Fruit fly (Drosophila melanogaster) whole organism, embryonic: Measurements from ENCODE around the gene Dph3.

Experiments
- Adf1 ChIP-seq: fragments of 200-800 bp; sonication (Bioruptor generic); IDR thresholded peaks from 2 replicates; pipeline ENCODE4 v1.3.6; 2022; ENCODE audit warnings: missing biosample characterization, missing genetic modification characterization
- Antp ChIP-seq: fragments of 200-800 bp; sonication (Bioruptor generic); optimal IDR thresholded peaks from 3 replicates; lab custom pipeline; 2016; ENCODE audit warnings: missing biosample characterization, missing genetic modification characterization
- Asciz ChIP-seq: fragments of 200-800 bp; sonication (Bioruptor generic); optimal IDR thresholded peaks from 2 replicates; lab custom pipeline; 2017; ENCODE audit warnings: missing biosample characterization, mild to moderate bottlenecking, missing genetic modification characterization, missing genetic modification reagents
- C15 ChIP-seq: fragments of 200-800 bp; sonication (Bioruptor generic); IDR thresholded peaks from 3 replicates; pipeline ENCODE4 v1.3.6; 2022; ENCODE audit warnings: missing biosample characterization, missing genetic modification characterization
- CG12236 ChIP-seq: fragments of 200-800 bp; sonication (Bioruptor generic); optimal IDR thresholded peaks from 2 replicates; lab custom pipeline; 2016; ENCODE audit warnings: missing biosample characterization, missing genetic modification characterization
- CG12659 ChIP-seq: fragments of 200-800 bp; sonication (Bioruptor generic); optimal IDR thresholded peaks from 3 replicates; lab custom pipeline; 2017; ENCODE audit warnings: mild to moderate bottlenecking, missing biosample characterization, missing genetic modification reagents, missing genetic modification characterization
- CG13123 ChIP-seq: fragments of 200-800 bp; sonication (Bioruptor generic); optimal IDR thresholded peaks from 2 replicates; lab custom pipeline; 2016; ENCODE audit warnings: missing biosample characterization, missing genetic modification characterization
- CG15696 ChIP-seq: fragments of 200-800 bp; sonication (Bioruptor generic); optimal IDR thresholded peaks from 2 replicates; lab custom pipeline; 2019; ENCODE audit warnings: missing biosample characterization, mild to moderate bottlenecking, missing genetic modification characterization, moderate library complexity
- CG16815 ChIP-seq: fragments of 200-800 bp; sonication (Bioruptor generic); optimal IDR thresholded peaks from 3 replicates; lab custom pipeline; 2017; ENCODE audit warnings: missing biosample characterization, mild to moderate bottlenecking, missing genetic modification characterization
- CG18764 ChIP-seq: fragments of 200-800 bp; sonication (Bioruptor generic); optimal IDR thresholded peaks from 3 replicates; lab custom pipeline; 2016; ENCODE audit warnings: missing biosample characterization, missing genetic modification characterization
- CG2116 ChIP-seq: fragments of 200-800 bp; sonication (Bioruptor generic); optimal IDR thresholded peaks from 3 replicates; lab custom pipeline; 2018; ENCODE audit warnings: missing biosample characterization, mild to moderate bottlenecking, missing genetic modification characterization
- CG2202 ChIP-seq: fragments of 200-800 bp; sonication (Bioruptor generic); optimal IDR thresholded peaks from 2 replicates; lab custom pipeline; 2018; ENCODE audit warnings: missing biosample characterization, mild to moderate bottlenecking, missing genetic modification characterization
- CG30403 ChIP-seq: fragments of 200-800 bp; sonication (Bioruptor generic); optimal IDR thresholded peaks from 3 replicates; lab custom pipeline; 2016; ENCODE audit warnings: missing biosample characterization, missing genetic modification characterization
- CG31441 ChIP-seq: fragments of 200-800 bp; sonication (Bioruptor generic); IDR thresholded peaks from 2 replicates; pipeline ENCODE4 v1.3.6; 2022; ENCODE audit warnings: missing biosample characterization, missing genetic modification characterization
- CG3163 ChIP-seq: fragments of 200-800 bp; sonication (Bioruptor generic); optimal IDR thresholded peaks from 3 replicates; lab custom pipeline; 2016; ENCODE audit warnings: missing biosample characterization, missing genetic modification characterization
- CG4617 ChIP-seq: fragments of 200-800 bp; sonication (Bioruptor generic); optimal IDR thresholded peaks from 3 replicates; lab custom pipeline; 2016; ENCODE audit warnings: missing biosample characterization, missing genetic modification characterization, borderline replicate concordance
- CG6654 ChIP-seq: fragments of 200-800 bp; sonication (Bioruptor generic); optimal IDR thresholded peaks from 2 replicates; lab custom pipeline; 2017; ENCODE audit warnings: missing biosample characterization, mild to moderate bottlenecking, missing genetic modification characterization
- CG6813 ChIP-seq: fragments of 200-800 bp; sonication (Bioruptor generic); optimal IDR thresholded peaks from 2 replicates; lab custom pipeline; 2017; ENCODE audit warnings: missing biosample characterization, missing genetic modification characterization, mild to moderate bottlenecking, moderate library complexity, missing genetic modification reagents
- CG8388 ChIP-seq: fragments of 200-800 bp; sonication (Bioruptor generic); optimal IDR thresholded peaks from 2 replicates; lab custom pipeline; 2019; ENCODE audit warnings: missing biosample characterization, mild to moderate bottlenecking, missing genetic modification characterization, moderate library complexity
- CG8765 ChIP-seq: fragments of 200-800 bp; sonication (Bioruptor generic); IDR thresholded peaks from 2 replicates; pipeline ENCODE4 v1.3.6; 2022; ENCODE audit warnings: missing biosample characterization, missing genetic modification characterization
- Doc2 ChIP-seq: fragments of 200-800 bp; sonication (Bioruptor generic); IDR thresholded peaks from 2 replicates; pipeline ENCODE4 v1.3.6; 2022; ENCODE audit warnings: missing biosample characterization, missing genetic modification characterization
- Ets97D ChIP-seq: fragments of 200-800 bp; sonication (Bioruptor generic); optimal IDR thresholded peaks from 3 replicates; lab custom pipeline; 2016; ENCODE audit warnings: missing biosample characterization, missing genetic modification characterization
- GATAe ChIP-seq: fragments of 200-800 bp; sonication (Bioruptor generic); conservative IDR thresholded peaks from 2 replicates; pipeline ENCODE4 v1.3.6; 2022; ENCODE audit warnings: missing biosample characterization, missing genetic modification characterization
- Hey ChIP-seq: fragments of 200-800 bp; sonication (Bioruptor generic); optimal IDR thresholded peaks from 3 replicates; lab custom pipeline; 2018; ENCODE audit warnings: missing biosample characterization, mild to moderate bottlenecking, missing genetic modification characterization
- Hsf ChIP-seq: fragments of 200-800 bp; sonication (Bioruptor generic); optimal IDR thresholded peaks from 3 replicates; lab custom pipeline; 2016; ENCODE audit warnings: missing biosample characterization, missing genetic modification characterization
- MTF-1 ChIP-seq: fragments of 200-800 bp; sonication (Bioruptor generic); optimal IDR thresholded peaks from 2 replicates; lab custom pipeline; 2018; ENCODE audit warnings: missing biosample characterization, mild to moderate bottlenecking, missing genetic modification characterization, borderline replicate concordance
- Myb ChIP-seq: fragments of 200-800 bp; sonication (Bioruptor generic); optimal IDR thresholded peaks from 2 replicates; lab custom pipeline; 2016; ENCODE audit warnings: missing biosample characterization, missing genetic modification characterization
- Oaz ChIP-seq: fragments of 200-800 bp; sonication (Bioruptor generic); IDR thresholded peaks from 2 replicates; pipeline ENCODE4 v1.3.6; 2022; ENCODE audit warnings: missing biosample characterization, missing genetic modification characterization
- Xbp1 ChIP-seq: fragments of 200-800 bp; sonication (Bioruptor generic); optimal IDR thresholded peaks from 3 replicates; lab custom pipeline; 2016; ENCODE audit warnings: missing biosample characterization, mild to moderate bottlenecking, missing genetic modification characterization
- ase ChIP-seq: fragments of 200-800 bp; sonication (Bioruptor generic); IDR thresholded peaks from 3 replicates; pipeline ENCODE4 v1.3.6; 2022; ENCODE audit warnings: missing biosample characterization, missing genetic modification characterization
- bsh ChIP-seq, 2 experiments: fragments of 200-800 bp; sonication (Bioruptor generic); optimal IDR thresholded peaks; 2 replicates each; lab custom pipeline; 2017 to 2018; ENCODE audit warnings: mild to moderate bottlenecking in 2 of 2, missing biosample characterization in 2 of 2, missing genetic modification characterization in 2 of 2, moderate library complexity in 1 of 2
- cas ChIP-seq: fragments of 200-800 bp; sonication (Bioruptor generic); IDR thresholded peaks from 2 replicates; pipeline ENCODE4 v1.3.6; 2022; ENCODE audit warnings: missing biosample characterization, missing genetic modification characterization
- dm ChIP-seq: fragments of 200-800 bp; sonication (Bioruptor generic); optimal IDR thresholded peaks from 3 replicates; lab custom pipeline; 2016; ENCODE audit warnings: missing biosample characterization, missing genetic modification characterization
- emc ChIP-seq: fragments of 200-800 bp; sonication (Bioruptor generic); optimal IDR thresholded peaks from 2 replicates; lab custom pipeline; 2016; ENCODE audit warnings: missing biosample characterization, missing genetic modification characterization
- ewg ChIP-seq: fragments of 200-800 bp; sonication (Bioruptor generic); optimal IDR thresholded peaks from 3 replicates; lab custom pipeline; 2017; ENCODE audit warnings: mild to moderate bottlenecking, missing biosample characterization, missing genetic modification reagents, missing genetic modification characterization
- fru ChIP-seq: fragments of >200 bp; optimal IDR thresholded peaks from 2 replicates; lab custom pipeline; 2017
- fu2 ChIP-seq: fragments of 200-800 bp; sonication (Bioruptor generic); optimal IDR thresholded peaks from 2 replicates; lab custom pipeline; 2016; ENCODE audit warnings: missing biosample characterization, missing genetic modification characterization
- jumu ChIP-seq: fragments of 200-800 bp; sonication (Bioruptor generic); optimal IDR thresholded peaks from 3 replicates; lab custom pipeline; 2016; ENCODE audit warnings: missing biosample characterization, missing genetic modification characterization
- luna ChIP-seq: fragments of 200-800 bp; sonication (Bioruptor generic); optimal IDR thresholded peaks from 2 replicates; lab custom pipeline; 2016; ENCODE audit warnings: missing biosample characterization, missing genetic modification characterization
- nerfin-2 ChIP-seq: fragments of 200-800 bp; sonication (Bioruptor generic); IDR thresholded peaks from 2 replicates; pipeline ENCODE4 v1.3.6; 2022; ENCODE audit warnings: missing biosample characterization, missing genetic modification characterization; ENCODE audit not compliant: partially characterized antibody
- nom ChIP-seq: fragments of 200-800 bp; sonication (Bioruptor generic); optimal IDR thresholded peaks from 2 replicates; lab custom pipeline; 2017; ENCODE audit warnings: missing biosample characterization, missing genetic modification characterization, mild to moderate bottlenecking, moderate library complexity, missing genetic modification reagents
- prd ChIP-seq, 3 experiments: fragments of >200 bp in 2 of 3; fragments of 200-800 bp in 1 of 3; sonication (Bioruptor generic) in 1 of 3; optimal IDR thresholded peaks in 2 of 3; IDR thresholded peaks in 1 of 3; 2 replicates in 2 of 3; 3 replicates in 1 of 3; pipeline versions ENCODE4 v1.3.6 to Lab custom; 2017 to 2022; ENCODE audit warnings: missing biosample characterization in 1 of 3, missing genetic modification characterization in 1 of 3
- psq ChIP-seq: fragments of 200-800 bp; sonication (Bioruptor generic); optimal IDR thresholded peaks from 2 replicates; lab custom pipeline; 2017; ENCODE audit warnings: missing biosample characterization, missing genetic modification characterization
- salm ChIP-seq: fragments of 200-800 bp; sonication (Bioruptor generic); optimal IDR thresholded peaks from 2 replicates; lab custom pipeline; 2018; ENCODE audit warnings: missing biosample characterization, mild to moderate bottlenecking, missing genetic modification characterization
- scrt ChIP-seq: fragments of 200-800 bp; sonication (Bioruptor generic); optimal IDR thresholded peaks from 2 replicates; lab custom pipeline; 2018; ENCODE audit warnings: missing biosample characterization, mild to moderate bottlenecking, missing genetic modification characterization, moderate library complexity
- sisA ChIP-seq: fragments of 200-800 bp; sonication (Bioruptor generic); IDR thresholded peaks from 2 replicates; pipeline ENCODE4 v1.3.6; 2022; ENCODE audit warnings: missing biosample characterization, missing genetic modification characterization
- tll ChIP-seq, 2 experiments: fragments of 200-800 bp in 1 of 2; fragments of >200 bp in 1 of 2; sonication (Bioruptor generic) in 1 of 2; optimal IDR thresholded peaks; 2 replicates each; lab custom pipeline; 2017 to 2019; ENCODE audit warnings: missing biosample characterization in 2 of 2, missing genetic modification characterization in 2 of 2, mild to moderate bottlenecking in 1 of 2, moderate library complexity in 1 of 2
- tx ChIP-seq: fragments of 200-800 bp; sonication (Bioruptor generic); optimal IDR thresholded peaks from 2 replicates; lab custom pipeline; 2016; ENCODE audit warnings: missing biosample characterization, missing genetic modification characterization
- unc-4 ChIP-seq: fragments of 200-800 bp; sonication (Bioruptor generic); IDR thresholded peaks from 2 replicates; pipeline ENCODE4 v1.3.6; 2022; ENCODE audit warnings: missing biosample characterization, missing genetic modification characterization; ENCODE audit not compliant: partially characterized antibody
- zen2 ChIP-seq: fragments of 200-800 bp; sonication (Bioruptor generic); IDR thresholded peaks from 3 replicates; pipeline ENCODE4 v1.3.6; 2022; ENCODE audit warnings: missing biosample characterization, missing genetic modification characterization; ENCODE audit not compliant: partially characterized antibody

Gene Dph3

dm6 chr3R:11269013-11269412 is 37.3 kb downstream of the Dph3 start (continued):
- TF ChIP-seq unc-4 (GFP tag; lab: Robert Waterston, UW), result no peak
- TF ChIP-seq CG3163 (GFP tag; lab: Kevin White, UChicago), result peak; percentile 81
- peak; percentile 52 for TF ChIP-seq scrt (GFP tag; lab: Kevin White, UChicago)
- peak; percentile 9 for TF ChIP-seq CG4617 (GFP tag; lab: Kevin White, UChicago)
- TF ChIP-seq Asciz, result peak; percentile 77
- peak; percentile 82 for TF ChIP-seq CG18764 (GFP tag; lab: Kevin White, UChicago)
- peak; percentile 37 for TF ChIP-seq CG16815 (GFP tag; lab: Kevin White, UChicago)
- TF ChIP-seq cas (GFP tag; lab: Robert Waterston, UW), result no peak
- no peak for TF ChIP-seq Oaz (GFP tag; lab: Robert Waterston, UW)
- peak; percentile 1 for TF ChIP-seq jumu (GFP tag; lab: Kevin White, UChicago)
- TF ChIP-seq CG12659 (GFP tag; lab: Kevin White, UChicago), result no peak
- no peak for TF ChIP-seq fru (lab: Kevin White, UChicago)
- no peak for TF ChIP-seq CG30403 (GFP tag; lab: Kevin White, UChicago)
- peak; percentile 50 for TF ChIP-seq CG2116
- no peak for TF ChIP-seq fu2 (GFP tag; lab: Kevin White, UChicago)
- TF ChIP-seq CG2202 (tag; lab: Kevin White, UChicago), result peak; percentile 56
- TF ChIP-seq CG31441, result no peak; the same call in 1 of the 2 replicates
- no peak for TF ChIP-seq sisA
- TF ChIP-seq prd (optimal IDR thresholded peaks at IDR 0.05; lab: Kevin White, UChicago), result no peak
- peak; percentile 17; the same call in 1 of the 3 replicates for TF ChIP-seq prd (GFP tag; IDR thresholded peaks at IDR 0.05; lab: Robert Waterston, UW)
- no peak for TF ChIP-seq Ets97D (GFP tag; lab: Kevin White, UChicago)
- TF ChIP-seq CG12236 (GFP tag; lab: Kevin White, UChicago), result peak; percentile 43
- peak; percentile 27 for TF ChIP-seq dm (GFP tag; lab: Kevin White, UChicago)
- TF ChIP-seq Doc2, result no peak
- peak; percentile 61 for TF ChIP-seq CG8388
- TF ChIP-seq emc (GFP tag; lab: Kevin White, UChicago), result no peak
- peak; percentile 24 for TF ChIP-seq nom
- TF ChIP-seq tx (GFP tag; lab: Kevin White, UChicago), result no peak
- TF ChIP-seq ewg, result peak; percentile 65
- no peak for TF ChIP-seq Adf1 (GFP tag; lab: Robert Waterston, UW)
- peak; percentile 72 for TF ChIP-seq Xbp1 (GFP tag; lab: Kevin White, UChicago)
- TF ChIP-seq GATAe, result no peak
- TF ChIP-seq tll (GFP tag; optimal IDR thresholded peaks at IDR 0.05; lab: Kevin White, UChicago), result no peak
- peak; percentile 54 for TF ChIP-seq Antp (GFP tag; lab: Kevin White, UChicago)
- TF ChIP-seq luna (GFP tag; lab: Kevin White, UChicago), result no peak
- TF ChIP-seq CG6813 (GFP tag; lab: Kevin White, UChicago), result peak; percentile 82
- no peak for TF ChIP-seq bsh (GFP tag; optimal IDR thresholded peaks at IDR 0.05; lab: Kevin White, UChicago)
- peak; percentile 13 for TF ChIP-seq Myb
- TF ChIP-seq salm (tag; lab: Kevin White, UChicago), result no peak
- TF ChIP-seq MTF-1 (GFP tag; lab: Kevin White, UChicago), result peak; percentile 88
- TF ChIP-seq C15 (GFP tag; lab: Robert Waterston, UW), result no peak
- TF ChIP-seq Hey (tag; lab: Kevin White, UChicago), result no peak
- no peak for TF ChIP-seq zen2
- TF ChIP-seq CG13123 (GFP tag; lab: Kevin White, UChicago), result no peak
- peak; percentile 71 for TF ChIP-seq CG6654
- TF ChIP-seq CG15696 (tag; lab: Kevin White, UChicago), result peak; percentile 81
- no peak for TF ChIP-seq nerfin-2 (GFP tag; lab: Robert Waterston, UW)
- TF ChIP-seq psq (GFP tag; lab: Kevin White, UChicago), result no peak
- TF ChIP-seq CG8765 (GFP tag; lab: Robert Waterston, UW), result no peak
- TF ChIP-seq Hsf, result peak; percentile 72
- peak; percentile 55; the same call in 2 of the 3 replicates for TF ChIP-seq ase
